Comparison of ENCODE assay signal across 2 fruit fly cellular contexts in the genomic region with DNA sequence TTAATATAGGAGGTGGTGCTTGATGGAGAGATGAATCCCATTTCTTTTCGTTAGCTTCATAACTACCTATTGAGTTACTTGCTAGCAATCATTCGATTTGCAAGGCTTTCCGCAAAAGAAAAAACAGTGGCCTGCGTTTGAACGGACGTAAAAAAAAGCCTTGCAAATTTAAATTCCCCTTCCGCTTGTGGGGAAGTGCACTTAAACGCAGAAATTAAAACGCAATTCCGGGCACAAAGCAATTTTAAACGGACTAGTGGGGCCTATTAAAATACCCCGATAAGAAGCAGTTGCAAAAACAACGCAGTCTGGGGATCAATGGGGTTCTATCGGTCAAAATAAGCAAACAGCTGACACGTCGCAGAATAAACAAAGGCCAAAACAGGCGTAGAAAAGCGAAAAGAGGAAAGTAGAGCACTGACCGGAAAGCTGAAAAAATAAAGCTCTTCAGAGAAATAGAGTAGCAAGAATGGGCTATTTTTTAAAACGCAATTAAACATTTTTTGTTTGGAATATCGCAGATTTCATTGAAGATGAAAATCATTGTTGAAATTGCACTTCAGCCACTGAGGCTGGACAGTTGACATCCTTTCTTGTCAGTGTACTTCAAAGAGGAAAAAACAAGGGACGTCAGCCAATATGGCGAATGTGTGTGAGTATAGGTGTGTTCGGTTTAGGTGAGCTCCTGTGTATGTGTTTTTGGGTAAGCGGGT.
TF ChIP-seq lines count a peak whose summit lies in the region.

No protein-coding gene starts in this region.

TF ChIP-seq in whole organism, embryonic, 481 proteins besides CTCF, POLR2A, EP300 and RAD21 (continued from another document and continues in another):
- TF ChIP-seq CG8290 (GFP tag; optimal IDR thresholded peaks at IDR 0.05; lab: Kevin White, UChicago): no peak
- TF ChIP-seq CG8290 (tag; optimal IDR thresholded peaks at IDR 0.05; lab: Kevin White, UChicago): no peak
- TF ChIP-seq CG5953 (GFP tag; IDR thresholded peaks at IDR 0.05; lab: Robert Waterston, UW): no peak
- TF ChIP-seq HmgZ (tag; optimal IDR thresholded peaks at IDR 0.05; lab: Kevin White, UChicago): no peak
- peak; percentile 37; the same call in 1 of the 2 replicates for TF ChIP-seq ara (GFP tag; IDR thresholded peaks at IDR 0.05; lab: Robert Waterston, UW)
- peak; percentile 1 for TF ChIP-seq CG30403 (GFP tag; optimal IDR thresholded peaks at IDR 0.05; lab: Kevin White, UChicago)
- TF ChIP-seq Hsf (GFP tag; optimal IDR thresholded peaks at IDR 0.05; lab: Kevin White, UChicago): peak; percentile 7
- no peak for TF ChIP-seq gcm2 (GFP tag; optimal IDR thresholded peaks at IDR 0.05; lab: Kevin White, UChicago)
- TF ChIP-seq CG15269 (tag; optimal IDR thresholded peaks at IDR 0.05; lab: Kevin White, UChicago): peak; percentile 26
- TF ChIP-seq pnt (GFP tag; optimal IDR thresholded peaks at IDR 0.05; lab: Kevin White, UChicago): no peak
- no peak for TF ChIP-seq tna (GFP tag; IDR thresholded peaks at IDR 0.05; lab: Robert Waterston, UW; ENCODE audit: partially characterized antibody)
- TF ChIP-seq CG11560 (tag; IDR thresholded peaks at IDR 0.05; lab: Robert Waterston, UW): no peak
- TF ChIP-seq sens (GFP tag; lab: Kevin White, UChicago): peak; percentile 88
- peak; percentile 46 for TF ChIP-seq Drgx (GFP tag; IDR thresholded peaks at IDR 0.05; lab: Robert Waterston, UW)
- peak; percentile 22 for TF ChIP-seq CG7786 (GFP tag; optimal IDR thresholded peaks at IDR 0.05; lab: Kevin White, UChicago)
- TF ChIP-seq aop (GFP tag; IDR thresholded peaks at IDR 0.05; lab: Robert Waterston, UW): no peak
- 0 out of 4 replicates have a peak, but pooled peaks have one; percentile 22 for TF ChIP-seq Gug (GFP tag; IDR thresholded peaks at IDR 0.05; lab: Robert Waterston, UW)
- TF ChIP-seq Asciz (GFP tag; optimal IDR thresholded peaks at IDR 0.05; lab: Kevin White, UChicago): no peak
- TF ChIP-seq Neu2 (GFP tag; optimal IDR thresholded peaks at IDR 0.05; lab: Kevin White, UChicago; ENCODE audit: borderline replicate concordance): no peak
- TF ChIP-seq sug (tag; optimal IDR thresholded peaks at IDR 0.05; lab: Kevin White, UChicago): peak; percentile 8
- no peak for TF ChIP-seq CG31365 (tag; optimal IDR thresholded peaks at IDR 0.05; lab: Kevin White, UChicago)
- no peak for TF ChIP-seq Vsx1 (GFP tag; optimal IDR thresholded peaks at IDR 0.05; lab: Kevin White, UChicago)
- TF ChIP-seq CG8478 (optimal IDR thresholded peaks at IDR 0.05; lab: Kevin White, UChicago): no peak
- TF ChIP-seq br (optimal IDR thresholded peaks at IDR 0.05; lab: Kevin White, UChicago): no peak
- TF ChIP-seq CG11504 (tag; optimal IDR thresholded peaks at IDR 0.05; lab: Kevin White, UChicago): peak; percentile 5
- TF ChIP-seq CG6791 (GFP tag; IDR thresholded peaks at IDR 0.05; lab: Robert Waterston, UW; ENCODE audit: partially characterized antibody): no peak
- no peak for TF ChIP-seq hkb (optimal IDR thresholded peaks at IDR 0.05; lab: Kevin White, UChicago)
- peak; percentile 34; the same call in 1 of the 2 replicates for TF ChIP-seq hkb (GFP tag; IDR thresholded peaks at IDR 0.05; lab: Robert Waterston, UW)
- TF ChIP-seq Ada2b (GFP tag; IDR thresholded peaks at IDR 0.05; lab: Robert Waterston, UW): 0 out of 2 replicates have a peak, but pooled peaks have one; percentile 10
- no peak for TF ChIP-seq tll (GFP tag; optimal IDR thresholded peaks at IDR 0.05; lab: Kevin White, UChicago)
- TF ChIP-seq lov (optimal IDR thresholded peaks at IDR 0.05; lab: Kevin White, UChicago): no peak
- no peak for TF ChIP-seq lov (GFP tag; IDR thresholded peaks at IDR 0.05; lab: Robert Waterston, UW)
- TF ChIP-seq Antp (GFP tag; optimal IDR thresholded peaks at IDR 0.05; lab: Kevin White, UChicago): peak; percentile 41
- TF ChIP-seq NC2α (GFP tag; optimal IDR thresholded peaks at IDR 0.05; lab: Kevin White, UChicago): no peak
- TF ChIP-seq nom (GFP tag; optimal IDR thresholded peaks at IDR 0.05; lab: Kevin White, UChicago): peak; percentile 7
- TF ChIP-seq CG7928 (GFP tag; optimal IDR thresholded peaks at IDR 0.05; lab: Kevin White, UChicago): no peak
- no peak for TF ChIP-seq eve (GFP tag; optimal IDR thresholded peaks at IDR 0.05; lab: Kevin White, UChicago)
- no peak for TF ChIP-seq cwo (GFP tag; optimal IDR thresholded peaks at IDR 0.05; lab: Kevin White, UChicago)
- no peak for TF ChIP-seq h (optimal IDR thresholded peaks at IDR 0.05; lab: Kevin White, UChicago)
- no peak for TF ChIP-seq CG9437 (GFP tag; optimal IDR thresholded peaks at IDR 0.05; lab: Kevin White, UChicago)
- TF ChIP-seq CG3281 (GFP tag; optimal IDR thresholded peaks at IDR 0.05; lab: Kevin White, UChicago): no peak
- TF ChIP-seq fd102C (GFP tag; optimal IDR thresholded peaks at IDR 0.05; lab: Kevin White, UChicago): no peak
- no peak for TF ChIP-seq B-H1 (GFP tag; IDR thresholded peaks at IDR 0.05; lab: Robert Waterston, UW)
- no peak for TF ChIP-seq Aef1 (GFP tag; IDR thresholded peaks at IDR 0.05; lab: Robert Waterston, UW)
- TF ChIP-seq CG11456 (GFP tag; IDR thresholded peaks at IDR 0.05; lab: Robert Waterston, UW): no peak
- no peak for TF ChIP-seq dan (GFP tag; IDR thresholded peaks at IDR 0.05; lab: Robert Waterston, UW)
- TF ChIP-seq pros (GFP tag; optimal IDR thresholded peaks at IDR 0.05; lab: Kevin White, UChicago): no peak
- TF ChIP-seq YL-1 (GFP tag; optimal IDR thresholded peaks at IDR 0.05; lab: Kevin White, UChicago): no peak
- peak; percentile 27 for TF ChIP-seq sqz (GFP tag; optimal IDR thresholded peaks at IDR 0.05; lab: Kevin White, UChicago)
- TF ChIP-seq CG17912 (GFP tag; optimal IDR thresholded peaks at IDR 0.05; lab: Kevin White, UChicago): no peak
- no peak for TF ChIP-seq ftz-f1 (GFP tag; optimal IDR thresholded peaks at IDR 0.05; lab: Kevin White, UChicago)
- TF ChIP-seq Dip3 (GFP tag; optimal IDR thresholded peaks at IDR 0.05; lab: Kevin White, UChicago): peak; percentile 5
- TF ChIP-seq CG2202 (tag; optimal IDR thresholded peaks at IDR 0.05; lab: Kevin White, UChicago): no peak
- TF ChIP-seq TFAM (GFP tag; optimal IDR thresholded peaks at IDR 0.05; lab: Kevin White, UChicago): no peak
- peak; percentile 25; the same call in 2 of the 3 replicates for TF ChIP-seq tgo (GFP tag; IDR thresholded peaks at IDR 0.05; lab: Robert Waterston, UW)
- TF ChIP-seq CG13287 (GFP tag; IDR thresholded peaks at IDR 0.05; lab: Robert Waterston, UW; ENCODE audit: partially characterized antibody): no peak
- TF ChIP-seq CG13775 (GFP tag; optimal IDR thresholded peaks at IDR 0.05; lab: Kevin White, UChicago): no peak
- no peak for TF ChIP-seq CG6765 (GFP tag; optimal IDR thresholded peaks at IDR 0.05; lab: Kevin White, UChicago)
- TF ChIP-seq CG1792 (GFP tag; optimal IDR thresholded peaks at IDR 0.05; lab: Kevin White, UChicago): no peak
- no peak for TF ChIP-seq Six4 (GFP tag; optimal IDR thresholded peaks at IDR 0.05; lab: Kevin White, UChicago)
- no peak for TF ChIP-seq croc (GFP tag; conservative IDR thresholded peaks at IDR 0.05; lab: Robert Waterston, UW)
- peak; percentile 24 for TF ChIP-seq zfh2 (GFP tag; optimal IDR thresholded peaks at IDR 0.05; lab: Kevin White, UChicago)
- TF ChIP-seq Dll (GFP tag; IDR thresholded peaks at IDR 0.05; lab: Robert Waterston, UW; ENCODE audit: partially characterized antibody): no peak

TF ChIP-seq in whole organism, prepupa, 60 proteins besides CTCF, POLR2A, EP300 and RAD21 (continued from another document):
- peak; percentile 78 for TF ChIP-seq CG3919 (GFP tag; optimal IDR thresholded peaks at IDR 0.05; lab: Kevin White, UChicago)
- TF ChIP-seq OdsH (GFP tag; optimal IDR thresholded peaks at IDR 0.05; lab: Kevin White, UChicago): peak; percentile 74
- peak; percentile 24 for TF ChIP-seq spab (GFP tag; optimal IDR thresholded peaks at IDR 0.05; lab: Kevin White, UChicago)
- TF ChIP-seq CG8119 (GFP tag; IDR thresholded peaks at IDR 0.05; lab: Robert Waterston, UW): peak; percentile 73; the same call in 2 of the 3 replicates
- TF ChIP-seq fd85E (GFP tag; optimal IDR thresholded peaks at IDR 0.05; lab: Kevin White, UChicago): peak; percentile 10
- peak; percentile 37 for TF ChIP-seq CG1621 (tag; optimal IDR thresholded peaks at IDR 0.05; lab: Kevin White, UChicago)
- TF ChIP-seq Hr39 (GFP tag; optimal IDR thresholded peaks at IDR 0.05; lab: Kevin White, UChicago): peak; percentile 71
- peak; percentile 31 for TF ChIP-seq CG6808 (GFP tag; optimal IDR thresholded peaks at IDR 0.05; lab: Kevin White, UChicago)
- TF ChIP-seq eg (GFP tag; IDR thresholded peaks at IDR 0.05; lab: Robert Waterston, UW): peak; percentile 77
- TF ChIP-seq Sox14 (GFP tag; optimal IDR thresholded peaks at IDR 0.05; lab: Kevin White, UChicago): peak; percentile 47
- TF ChIP-seq dsx (GFP tag; optimal IDR thresholded peaks at IDR 0.05; lab: Kevin White, UChicago; ENCODE audit: poor library complexity, severe bottlenecking): peak; percentile 7
TF ChIP-seq in whole organism, prepupa: peak in this region for 55.
